Worm (Caenorhabditis elegans) whole organism, L4/young adult: ENCODE measurements around the gene lact-3.

Source experiments
- W03F9.2 ChIP-seq: fragments of 150-350 bp; optimal IDR thresholded peaks from 2 replicates; lab custom pipeline; 2014; ENCODE audit warnings: missing biosample characterization, missing genetic modification characterization
- dao-5 ChIP-seq: sonication (generic microtip); optimal IDR thresholded peaks from 2 replicates; lab custom pipeline; 2016; ENCODE audit warnings: missing genotype, missing genetic modification characterization, moderate library complexity, missing compliant biosample characterization
- him-1 ChIP-seq: sonication (generic microtip); optimal IDR thresholded peaks from 2 replicates; lab custom pipeline; 2016; ENCODE audit warnings: missing genotype, missing genetic modification reagents, missing genetic modification characterization, missing compliant biosample characterization

The lact-3 gene

DNA sequence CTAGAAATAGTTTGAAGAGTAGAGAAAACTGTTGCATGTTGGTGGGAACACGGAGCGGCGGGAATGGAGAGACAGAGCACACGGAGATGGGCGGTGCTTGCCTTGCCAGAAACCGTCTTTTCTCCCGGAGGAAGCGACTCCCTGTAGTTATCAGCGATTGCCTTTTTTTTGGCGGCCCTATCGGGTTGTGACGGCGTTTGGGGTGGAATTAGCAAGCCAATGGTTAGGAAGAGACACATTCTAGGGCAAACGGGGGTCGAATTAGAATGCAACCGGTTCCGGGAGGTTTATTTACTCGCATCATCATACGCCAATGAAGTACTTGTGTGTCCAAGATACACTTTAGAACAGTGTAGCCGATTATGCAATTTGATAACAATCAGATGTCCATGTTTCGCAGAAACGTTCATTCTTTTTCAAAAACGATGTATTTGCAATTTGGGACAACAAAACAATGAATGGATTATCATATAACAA, at the start of gene lact-3:
lact-3 (minus strand) TSS at position 51 of the 477 bp plus-strand sequence.
- TF ChIP-seq dao-5 (tag; lab: Kevin White, UChicago) (no peak), him-1 (tag; lab: Kevin White, UChicago) (no peak)

DNA sequence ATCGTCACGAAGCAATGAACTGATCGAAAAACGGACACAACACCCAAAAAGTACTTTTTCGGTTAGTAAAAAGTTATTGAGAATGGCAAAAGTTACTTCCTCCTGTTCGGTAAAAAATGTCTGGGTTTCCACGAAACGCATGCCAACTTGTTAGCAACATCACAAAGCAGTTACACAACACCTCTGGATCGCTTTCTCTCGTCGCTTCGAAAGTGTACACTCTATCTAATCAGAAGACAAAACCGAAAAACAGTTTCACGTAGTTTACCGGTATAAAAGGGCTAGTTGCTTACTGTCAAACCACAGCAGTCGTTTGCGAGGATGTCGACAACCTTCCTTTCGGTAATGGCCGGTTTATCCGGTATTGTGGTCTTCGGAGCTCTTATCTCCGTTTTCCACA, 49.4 kb upstream of the lact-3 start, which contains the start of gene col-80:
col-80 (plus strand) TSS at position 301 of the 400 bp plus-strand sequence.
- TF ChIP-seq him-1 (tag; lab: Kevin White, UChicago) (no peak), dao-5 (tag; lab: Kevin White, UChicago) (no peak), W03F9.2 (tag; lab: Kevin White, UChicago) (no peak)

ce11 chrII:10706038-10706437, 48.6 kb upstream of the lact-3 start:
- TF ChIP-seq W03F9.2 (tag; lab: Kevin White, UChicago): no peak
- TF ChIP-seq him-1 (tag; lab: Kevin White, UChicago): no peak
- TF ChIP-seq dao-5 (tag; lab: Kevin White, UChicago): no peak

DNA sequence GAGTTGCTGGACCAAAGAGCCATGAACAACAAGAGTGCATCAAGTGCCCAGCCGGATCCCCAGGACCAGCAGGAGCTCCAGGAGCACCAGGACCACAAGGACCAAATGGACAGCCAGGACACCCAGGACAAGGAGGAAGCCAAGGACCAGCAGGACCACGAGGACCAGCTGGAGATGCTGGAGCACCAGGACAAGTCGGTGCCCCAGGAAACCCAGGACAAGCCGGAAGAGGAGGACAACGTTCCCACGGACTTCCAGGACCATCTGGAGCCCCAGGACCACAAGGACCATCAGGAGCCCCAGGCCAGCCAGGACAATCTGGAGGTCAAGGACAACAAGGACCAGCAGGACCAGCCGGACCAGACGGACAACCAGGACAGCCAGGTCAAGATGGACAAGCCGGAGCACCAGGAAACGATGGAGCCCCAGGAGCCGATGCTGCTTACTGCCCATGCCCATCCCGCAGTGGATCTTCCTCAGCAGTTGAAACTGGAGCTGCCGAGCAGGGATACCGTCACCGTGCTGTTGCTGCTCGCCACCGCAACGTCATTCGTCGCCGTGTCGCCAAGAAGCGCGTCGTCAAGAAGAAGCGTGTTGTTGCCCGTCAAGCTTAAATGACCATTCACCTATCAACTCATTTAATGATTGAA, 48.0 kb upstream of the lact-3 start:
- no peak for TF ChIP-seq dao-5 (tag; lab: Kevin White, UChicago)

DNA sequence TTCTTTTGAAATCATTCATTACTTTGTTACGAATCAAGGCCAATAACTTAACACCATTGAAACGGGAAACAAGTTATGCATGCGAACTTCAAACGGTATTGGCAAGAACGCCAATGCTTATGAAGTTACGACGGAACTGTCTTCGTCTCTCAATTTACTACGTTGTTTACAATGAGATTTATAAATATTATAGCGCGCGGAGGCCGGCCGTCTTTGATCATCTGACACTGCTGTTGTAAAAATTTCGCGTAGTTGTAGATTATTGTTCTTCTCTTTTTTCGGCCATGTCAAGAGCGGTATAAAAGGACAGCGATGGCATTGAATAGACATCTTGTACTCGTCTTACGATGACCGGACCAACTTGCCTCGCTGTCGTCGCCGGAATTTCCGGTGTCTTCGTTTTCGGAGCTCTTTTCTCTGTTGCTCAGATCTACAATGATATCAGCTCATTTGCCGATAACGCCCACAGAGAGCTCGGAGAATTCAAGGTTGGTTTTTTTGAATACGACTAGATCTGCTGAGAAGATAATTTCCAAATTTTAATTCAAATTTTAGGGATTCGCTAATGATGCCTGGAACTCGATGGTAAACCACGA, 47.2 kb upstream of the lact-3 start, which contains the start of gene col-39:
col-39 (plus strand) TSS at position 342 of the 596 bp plus-strand sequence.
- TF ChIP-seq him-1 (tag; lab: Kevin White, UChicago) (no peak), dao-5 (tag; lab: Kevin White, UChicago) (no peak)

DNA sequence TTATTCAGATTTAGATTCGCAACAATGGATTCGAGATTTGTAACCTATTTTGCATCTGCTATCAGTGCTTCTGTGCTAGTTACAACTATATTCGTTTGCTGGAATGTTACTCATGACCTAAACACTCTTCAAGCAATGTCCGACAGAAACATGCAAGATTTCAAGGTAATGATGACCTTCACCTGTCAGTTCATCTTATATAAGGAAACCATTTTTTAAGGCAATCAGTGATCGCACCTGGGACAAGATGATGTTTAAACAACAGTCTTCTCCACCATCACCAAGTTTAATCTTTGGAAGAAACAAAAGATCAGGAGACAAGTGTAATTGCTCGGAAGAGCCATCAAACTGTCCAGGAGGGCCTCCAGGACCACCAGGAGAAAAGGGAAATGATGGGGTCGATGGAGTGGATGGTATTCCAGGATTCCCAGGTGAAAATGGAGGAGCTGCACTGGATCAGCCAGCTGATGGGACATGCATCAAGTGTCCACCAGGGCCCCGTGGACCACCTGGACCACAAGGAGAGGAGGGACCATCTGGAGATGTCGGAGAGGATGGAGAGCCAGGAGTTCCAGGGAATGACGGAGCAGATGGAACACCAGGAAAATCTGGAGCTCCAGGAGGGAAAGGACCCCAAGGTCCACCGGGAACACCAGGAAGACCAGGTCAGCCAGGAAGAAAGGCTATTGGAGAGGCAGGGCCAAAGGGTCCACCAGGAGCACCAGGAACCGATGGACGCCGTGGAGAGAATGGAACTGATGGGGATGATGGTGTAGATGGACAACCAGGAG, 46.3 kb upstream of the lact-3 start, which contains the start of gene col-79:
col-79 (plus strand) TSS at position 20 of the 791 bp plus-strand sequence.
- TF ChIP-seq dao-5 (tag; lab: Kevin White, UChicago): no peak
- TF ChIP-seq W03F9.2 (tag; lab: Kevin White, UChicago): no peak
- no peak for TF ChIP-seq him-1 (tag; lab: Kevin White, UChicago)

DNA sequence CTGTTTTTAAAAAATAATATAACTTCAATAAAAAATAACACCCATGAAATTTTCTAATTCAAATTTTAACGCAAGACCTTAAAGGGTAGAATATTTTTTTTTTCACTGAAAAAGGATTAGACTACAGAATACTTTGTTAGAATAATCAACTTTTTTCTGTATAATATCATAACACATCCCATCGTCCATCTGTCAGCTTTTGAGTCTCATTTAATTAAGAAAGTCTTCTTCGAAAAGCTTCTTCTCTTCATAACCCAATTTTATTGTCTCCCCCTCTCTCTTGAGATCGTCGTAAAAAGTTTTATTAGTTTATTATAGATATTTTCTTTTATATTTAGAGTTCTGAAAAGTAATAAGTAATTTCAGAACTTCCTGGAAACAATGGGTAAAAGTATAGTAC, 38.6 kb upstream of the lact-3 start:
- TF ChIP-seq dao-5 (tag; lab: Kevin White, UChicago) (no peak), him-1 (tag; lab: Kevin White, UChicago) (no peak), W03F9.2 (tag; lab: Kevin White, UChicago) (no peak)

- TF ChIP-seq W03F9.2 (tag; lab: Kevin White, UChicago): no peak
- TF ChIP-seq dao-5 (tag; lab: Kevin White, UChicago): no peak
- TF ChIP-seq him-1 (tag; lab: Kevin White, UChicago): no peak
Measured at ce11 chrII:10694713-10695112, 37.2 kb upstream of the lact-3 start, which contains the start of gene lgc-57. Gene lgc-57, plus strand, starts transcription at chrII:10695013.

- TF ChIP-seq him-1 (tag; lab: Kevin White, UChicago) (no peak), dao-5 (tag; lab: Kevin White, UChicago) (no peak), W03F9.2 (tag; lab: Kevin White, UChicago) (no peak)
Measured at ce11 chrII:10693655-10694054, 36.2 kb upstream of the lact-3 start, which contains the start of gene gbh-1. Gene gbh-1, minus strand, starts transcription at chrII:10693803.

- no peak for TF ChIP-seq him-1 (tag; lab: Kevin White, UChicago)
- TF ChIP-seq W03F9.2 (tag; lab: Kevin White, UChicago): no peak
- TF ChIP-seq dao-5 (tag; lab: Kevin White, UChicago): no peak
Measured at ce11 chrII:10684954-10685353, 27.5 kb upstream of the lact-3 start.

- TF ChIP-seq W03F9.2 (tag; lab: Kevin White, UChicago) (no peak), him-1 (tag; lab: Kevin White, UChicago) (no peak)
Measured at ce11 chrII:10680614-10681013, 23.1 kb upstream of the lact-3 start.

DNA sequence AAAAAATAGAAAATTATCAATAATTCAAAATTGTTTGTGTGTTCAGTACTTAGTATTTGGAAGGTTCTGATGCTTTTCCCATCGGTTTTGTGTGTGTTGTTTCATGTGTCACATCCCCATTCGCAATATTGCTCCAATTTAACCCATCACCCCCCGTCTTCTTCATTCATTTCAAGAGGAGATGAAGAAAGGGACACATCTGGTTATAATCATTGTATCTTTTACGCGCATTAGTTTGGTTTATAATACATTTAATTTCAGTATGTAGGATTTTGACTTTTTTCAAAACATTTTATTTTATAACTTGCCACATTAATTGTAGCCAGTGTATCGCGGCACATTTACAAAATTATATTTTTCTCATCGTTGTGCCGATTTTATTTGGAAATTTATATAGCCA, 22.6 kb upstream of the lact-3 start:
- TF ChIP-seq him-1 (tag; lab: Kevin White, UChicago) (no peak), W03F9.2 (tag; lab: Kevin White, UChicago) (no peak), dao-5 (tag; lab: Kevin White, UChicago) (no peak)

DNA sequence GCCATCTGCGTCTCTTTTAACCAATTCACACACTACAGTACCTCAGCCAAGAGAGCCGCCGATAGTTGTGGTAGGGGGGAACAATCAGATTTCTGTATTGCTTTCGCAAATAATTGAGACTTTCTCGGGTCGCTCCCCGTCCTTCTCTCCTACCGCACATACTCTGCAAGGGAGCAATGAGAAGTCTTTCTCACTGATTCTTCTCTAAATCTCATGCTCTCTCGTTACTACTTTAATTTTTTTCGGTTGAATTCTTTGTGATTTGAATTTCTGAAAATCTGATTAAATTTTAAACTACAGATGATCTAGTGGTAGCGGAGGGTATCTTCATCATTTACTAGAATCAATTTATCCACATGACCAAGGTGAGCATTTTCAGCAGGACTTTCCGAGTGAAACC, 17.8 kb upstream of the lact-3 start, which contains the start of gene ptb-1:
ptb-1 (plus strand) TSS at position 301 of the 400 bp plus-strand sequence.
- no peak for TF ChIP-seq dao-5 (tag; lab: Kevin White, UChicago)
- no peak for TF ChIP-seq W03F9.2 (tag; lab: Kevin White, UChicago)
- no peak for TF ChIP-seq him-1 (tag; lab: Kevin White, UChicago)
